Fruit fly (Drosophila melanogaster): Measurements from ENCODE around the gene Coprox.

- TF ChIP-seq CG8301 (tag; optimal IDR thresholded peaks at IDR 0.05) (no peak), fd96Ca (GFP tag; IDR thresholded peaks at IDR 0.05) (no peak), Pif1A (GFP tag; optimal IDR thresholded peaks at IDR 0.05) (no peak), D1 (tag; optimal IDR thresholded peaks at IDR 0.05) (no peak), CG17806 (tag; optimal IDR thresholded peaks at IDR 0.05) (peak; percentile 42), CG8159 (tag; optimal IDR thresholded peaks at IDR 0.05) (peak; percentile 32), Pif1B (GFP tag; optimal IDR thresholded peaks at IDR 0.05) (no peak), rn (GFP tag; IDR thresholded peaks at IDR 0.05) (0 out of 2 replicates have a peak, but pooled peaks have one; percentile 11), EcR (GFP tag; optimal IDR thresholded peaks at IDR 0.05) (no peak), CG14655 (GFP tag; optimal IDR thresholded peaks at IDR 0.05) (no peak), CG12605 (GFP tag; IDR thresholded peaks at IDR 0.05) (peak; percentile 32; the same call in 1 of the 2 replicates), CG34367 (tag; optimal IDR thresholded peaks at IDR 0.05) (no peak), CG15710 (tag; optimal IDR thresholded peaks at IDR 0.05) (no peak)
Observed at dm6 chr2L:6968013-6968517, 3.8 kb downstream of the Coprox start.

Data from whole organism, pupa.